Worm (Caenorhabditis elegans) whole organism, early embryonic: ENCODE measurements around the gene kcnl-4.

Experiments used
- B0310.2 ChIP-seq: sonication (generic microtip); optimal IDR thresholded peaks from 2 replicates; lab custom pipeline; 2016; ENCODE audit warnings: mild to moderate bottlenecking, missing genetic modification characterization, missing compliant biosample characterization
- aly-1 ChIP-seq: sonication (generic microtip); optimal IDR thresholded peaks from 2 replicates; lab custom pipeline; 2016; ENCODE audit warnings: missing genetic modification characterization, missing compliant biosample characterization
- ama-1 ChIP-seq: fragments of 150-350 bp; optimal IDR thresholded peaks from 2 replicates; lab custom pipeline; 2014
- ceh-36 ChIP-seq: sonication (generic microtip); optimal IDR thresholded peaks from 2 replicates; lab custom pipeline; 2016; ENCODE audit warnings: missing genetic modification characterization, inconsistent platforms, missing compliant biosample characterization
- flt-1 ChIP-seq: fragments of 200-800 bp; sonication (Bioruptor generic); IDR thresholded peaks from 2 replicates; pipeline ENCODE4 v1.3.6; 2022; ENCODE audit warnings: missing genetic modification characterization, missing compliant biosample characterization
- hnd-1 ChIP-seq: sonication (generic microtip); optimal IDR thresholded peaks from 2 replicates; lab custom pipeline; 2016; ENCODE audit warnings: missing genetic modification characterization, missing compliant biosample characterization
- pes-1 ChIP-seq: fragments of 200-800 bp; sonication (Bioruptor generic); IDR thresholded peaks from 2 replicates; pipeline ENCODE4 v1.3.6; 2022; ENCODE audit warnings: missing genetic modification reagents, missing genetic modification characterization, missing compliant biosample characterization
- sea-1 ChIP-seq: fragments of 200-800 bp; sonication (Bioruptor generic); conservative IDR thresholded peaks from 2 replicates; pipeline ENCODE4 v1.3.6; 2022; ENCODE audit warnings: missing genetic modification characterization, missing compliant biosample characterization

DNA sequence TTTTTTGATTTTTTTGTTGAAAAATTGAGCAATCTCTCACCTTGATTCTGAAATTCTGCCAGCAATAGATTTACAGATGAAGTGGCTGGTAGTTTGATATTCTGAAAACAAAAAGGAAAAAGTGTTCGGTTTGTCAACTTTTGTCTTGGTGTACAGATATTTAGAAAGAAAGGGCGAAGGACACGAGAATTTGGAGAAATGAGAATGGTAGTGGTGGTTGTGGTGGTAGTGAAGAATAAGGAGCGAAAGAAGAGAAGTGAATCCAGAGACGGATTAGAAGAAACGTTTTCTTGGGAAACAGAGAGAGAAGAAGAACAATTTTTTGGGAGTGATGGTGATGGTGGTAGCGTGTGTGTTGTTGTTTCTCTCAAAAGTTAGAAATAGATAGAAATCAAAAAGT is 48.7 kb downstream of the kcnl-4 start, which contains the start of gene gar-3:
- TF ChIP-seq ama-1 (lab: Kevin White, UChicago): no peak
- no peak for TF ChIP-seq aly-1
- TF ChIP-seq sea-1: no peak
- no peak for TF ChIP-seq flt-1 (GFP tag; lab: Robert Waterston, UW)
- no peak for TF ChIP-seq pes-1 (GFP tag; lab: Robert Waterston, UW)
- no peak for TF ChIP-seq B0310.2 (tag; lab: Kevin White, UChicago)
- TF ChIP-seq hnd-1 (tag; lab: Kevin White, UChicago): no peak
- TF ChIP-seq ceh-36: no peak
